Worm (Caenorhabditis elegans) whole organism, L1 larva: ENCODE data around the gene F17H10.4.

Experiments
- C16A3.4 ChIP-seq: fragments of 150-350 bp; optimal IDR thresholded peaks from 2 replicates; lab custom pipeline; 2014; ENCODE audit warnings: missing biosample characterization, missing genetic modification characterization
- aha-1 ChIP-seq: fragments of 150-350 bp; optimal IDR thresholded peaks from 2 replicates; lab custom pipeline; 2014; ENCODE audit warnings: missing biosample characterization, missing genetic modification characterization
- aly-2 ChIP-seq: fragments of 150-350 bp; optimal IDR thresholded peaks from 2 replicates; lab custom pipeline; 2014; ENCODE audit warnings: missing biosample characterization, missing genetic modification characterization
- ama-1 ChIP-seq: fragments of 150-350 bp; optimal IDR thresholded peaks from 2 replicates; lab custom pipeline; 2014
- ceh-8 ChIP-seq: fragments of 200-800 bp; sonication (Bioruptor generic); optimal IDR thresholded peaks from 2 replicates; lab custom pipeline; 2018; ENCODE audit warnings: mild to moderate bottlenecking, missing genetic modification characterization, moderate library complexity, missing compliant biosample characterization
- ceh-82 ChIP-seq, 3 experiments: fragments of 150-350 bp in 1 of 3; sonication (generic microtip) in 2 of 3; optimal IDR thresholded peaks; 2 replicates each; lab custom pipeline; 2014 to 2017; ENCODE audit warnings: missing biosample characterization in 3 of 3, missing genetic modification characterization in 3 of 3
- ceh-90 ChIP-seq: sonication (generic microtip); optimal IDR thresholded peaks from 2 replicates; lab custom pipeline; 2016; ENCODE audit warnings: missing genetic modification characterization, missing compliant biosample characterization
- efl-1 ChIP-seq, 4 experiments: fragments of 150-350 bp; optimal IDR thresholded peaks in 3 of 4; peaks in 1 of 4; 1 replicate in 1 of 4; 2 replicates in 3 of 4; lab custom pipeline; 2014; ENCODE audit warnings: missing biosample characterization in 2 of 4, missing genetic modification characterization in 2 of 4, missing genetic modification reagents in 2 of 4
- egl-13 ChIP-seq: sonication (generic microtip); optimal IDR thresholded peaks from 2 replicates; lab custom pipeline; 2016; ENCODE audit warnings: missing genotype, missing genetic modification reagents, missing genetic modification characterization, missing compliant biosample characterization
- elt-2 ChIP-seq: sonication (generic microtip); optimal IDR thresholded peaks from 2 replicates; lab custom pipeline; 2016; ENCODE audit warnings: missing genetic modification characterization, mild to moderate bottlenecking, inconsistent platforms, missing compliant biosample characterization, missing genetic modification reagents
- ets-5 ChIP-seq: fragments of 200-800 bp; sonication (Bioruptor generic); IDR thresholded peaks from 2 replicates; pipeline ENCODE4 v1.3.6; 2022; ENCODE audit warnings: missing genetic modification characterization, missing compliant biosample characterization
- fkh-8 ChIP-seq: sonication (generic microtip); optimal IDR thresholded peaks from 2 replicates; lab custom pipeline; 2016; ENCODE audit warnings: mild to moderate bottlenecking, missing genetic modification characterization, missing compliant biosample characterization
- grh-1 ChIP-seq: fragments of 200-800 bp; sonication (Bioruptor generic); IDR thresholded peaks from 2 replicates; pipeline ENCODE4 v1.3.6; 2022; ENCODE audit warnings: missing genetic modification reagents, missing genetic modification characterization, missing compliant biosample characterization
- hlh-17 ChIP-seq: fragments of 200-800 bp; sonication (Bioruptor generic); optimal IDR thresholded peaks from 2 replicates; lab custom pipeline; 2018; ENCODE audit warnings: missing genetic modification characterization, mild to moderate bottlenecking, missing compliant biosample characterization, moderate library complexity, borderline replicate concordance
- irx-1 ChIP-seq: sonication (generic microtip); optimal IDR thresholded peaks from 2 replicates; lab custom pipeline; 2016; ENCODE audit warnings: missing genetic modification characterization, missing compliant biosample characterization
- jun-1 ChIP-seq: fragments of 150-350 bp; optimal IDR thresholded peaks from 2 replicates; lab custom pipeline; 2014; ENCODE audit warnings: missing biosample characterization, missing genetic modification reagents, missing genetic modification characterization
- lin-14 ChIP-seq: fragments of 200-800 bp; sonication (Bioruptor generic); optimal IDR thresholded peaks from 2 replicates; lab custom pipeline; 2018; ENCODE audit warnings: mild to moderate bottlenecking, missing genetic modification characterization, moderate library complexity, missing compliant biosample characterization
- lin-15B ChIP-seq: fragments of 150-350 bp; sonication (generic microtip); optimal IDR thresholded peaks from 3 replicates; lab custom pipeline; 2014; ENCODE audit warnings: missing biosample characterization, missing genetic modification characterization
- lin-39 ChIP-seq: fragments of 150-350 bp; optimal IDR thresholded peaks from 2 replicates; lab custom pipeline; 2014; ENCODE audit warnings: missing biosample characterization, missing genetic modification reagents, missing genetic modification characterization
- lsy-2 ChIP-seq, 2 experiments: fragments of 150-350 bp; optimal IDR thresholded peaks; 2 replicates each; lab custom pipeline; 2014; ENCODE audit warnings: missing biosample characterization in 2 of 2, missing genetic modification characterization in 2 of 2
- mab-9 ChIP-seq: fragments of 200-800 bp; sonication (Bioruptor generic); IDR thresholded peaks from 2 replicates; pipeline ENCODE4 v1.3.6; 2022; ENCODE audit warnings: missing genetic modification reagents, missing genetic modification characterization, missing compliant biosample characterization
- mdl-1 ChIP-seq, 2 experiments: fragments of 150-350 bp; optimal IDR thresholded peaks; 2 replicates each; lab custom pipeline; 2014 to 2017; ENCODE audit warnings: missing biosample characterization in 2 of 2, missing genetic modification characterization in 2 of 2, inconsistent platforms in 1 of 2
- nhr-20 ChIP-seq: sonication (generic microtip); optimal IDR thresholded peaks from 2 replicates; lab custom pipeline; 2016; ENCODE audit warnings: mild to moderate bottlenecking, missing genetic modification characterization, missing compliant biosample characterization
- nhr-237 ChIP-seq: fragments of 150-350 bp; optimal IDR thresholded peaks from 2 replicates; lab custom pipeline; 2014; ENCODE audit warnings: missing biosample characterization, missing genetic modification characterization
- nhr-47 ChIP-seq: sonication (generic microtip); optimal IDR thresholded peaks from 2 replicates; lab custom pipeline; 2016; ENCODE audit warnings: mild to moderate bottlenecking, missing genetic modification characterization, moderate library complexity, missing compliant biosample characterization
- nhr-71 ChIP-seq: sonication (generic microtip); optimal IDR thresholded peaks from 2 replicates; lab custom pipeline; 2016; ENCODE audit warnings: mild to moderate bottlenecking, missing genetic modification characterization, moderate library complexity, missing compliant biosample characterization
- nhr-85 ChIP-seq: sonication (generic microtip); peaks from one replicate; lab custom pipeline; 2016; ENCODE audit warnings: missing genetic modification characterization, inconsistent platforms, missing compliant biosample characterization
- nhr-90 ChIP-seq: sonication (generic microtip); optimal IDR thresholded peaks from 2 replicates; lab custom pipeline; 2016; ENCODE audit warnings: mild to moderate bottlenecking, missing genetic modification characterization, missing compliant biosample characterization; ENCODE audit not compliant: poor library complexity
- pag-3 ChIP-seq: sonication (generic microtip); optimal IDR thresholded peaks from 2 replicates; lab custom pipeline; 2017; ENCODE audit warnings: missing genetic modification characterization, mild to moderate bottlenecking, missing compliant biosample characterization, antibody characterized with exemption, borderline replicate concordance; ENCODE audit not compliant: insufficient read depth
- rnt-1 ChIP-seq: sonication (generic microtip); optimal IDR thresholded peaks from 2 replicates; lab custom pipeline; 2016; ENCODE audit warnings: mild to moderate bottlenecking, missing genetic modification characterization, moderate library complexity, missing compliant biosample characterization
- skn-1 ChIP-seq: fragments of 150-350 bp; optimal IDR thresholded peaks from 2 replicates; lab custom pipeline; 2014; ENCODE audit warnings: missing biosample characterization, missing genetic modification characterization
- sup-37 ChIP-seq: fragments of 200-800 bp; sonication (Bioruptor generic); optimal IDR thresholded peaks from 2 replicates; lab custom pipeline; 2018; ENCODE audit warnings: mild to moderate bottlenecking, missing genetic modification characterization, missing compliant biosample characterization
- swsn-7 ChIP-seq: sonication (generic microtip); optimal IDR thresholded peaks from 2 replicates; lab custom pipeline; 2016; ENCODE audit warnings: missing genetic modification characterization, missing compliant biosample characterization
- tbx-2 ChIP-seq: sonication (generic microtip); optimal IDR thresholded peaks from 2 replicates; lab custom pipeline; 2016; ENCODE audit warnings: missing genetic modification characterization, missing compliant biosample characterization
- tlp-1 ChIP-seq: fragments of 150-350 bp; optimal IDR thresholded peaks from 2 replicates; lab custom pipeline; 2014; ENCODE audit warnings: missing biosample characterization, missing genetic modification characterization
- unc-30 ChIP-seq: sonication (generic microtip); optimal IDR thresholded peaks from 2 replicates; lab custom pipeline; 2017; ENCODE audit warnings: missing biosample characterization, missing genetic modification characterization
- unc-98 ChIP-seq: fragments of 200-800 bp; sonication (Bioruptor generic); IDR thresholded peaks from 2 replicates; pipeline ENCODE4 v1.3.6; 2022; ENCODE audit warnings: missing genetic modification characterization, missing compliant biosample characterization
- vab-15 ChIP-seq: sonication (generic microtip); optimal IDR thresholded peaks from 2 replicates; lab custom pipeline; 2017; ENCODE audit warnings: missing genotype, mild to moderate bottlenecking, missing genetic modification characterization, missing compliant biosample characterization
- ztf-11 ChIP-seq, 2 experiments: sonication (generic microtip); optimal IDR thresholded peaks; 2 replicates each; lab custom pipeline; 2016 to 2017; ENCODE audit warnings: missing genetic modification characterization in 2 of 2, missing biosample characterization in 1 of 2, missing compliant biosample characterization in 1 of 2
- ztf-4 ChIP-seq: fragments of 150-350 bp; optimal IDR thresholded peaks from 2 replicates; lab custom pipeline; 2014; ENCODE audit warnings: missing biosample characterization, missing genetic modification characterization

The F17H10.4 gene

DNA sequence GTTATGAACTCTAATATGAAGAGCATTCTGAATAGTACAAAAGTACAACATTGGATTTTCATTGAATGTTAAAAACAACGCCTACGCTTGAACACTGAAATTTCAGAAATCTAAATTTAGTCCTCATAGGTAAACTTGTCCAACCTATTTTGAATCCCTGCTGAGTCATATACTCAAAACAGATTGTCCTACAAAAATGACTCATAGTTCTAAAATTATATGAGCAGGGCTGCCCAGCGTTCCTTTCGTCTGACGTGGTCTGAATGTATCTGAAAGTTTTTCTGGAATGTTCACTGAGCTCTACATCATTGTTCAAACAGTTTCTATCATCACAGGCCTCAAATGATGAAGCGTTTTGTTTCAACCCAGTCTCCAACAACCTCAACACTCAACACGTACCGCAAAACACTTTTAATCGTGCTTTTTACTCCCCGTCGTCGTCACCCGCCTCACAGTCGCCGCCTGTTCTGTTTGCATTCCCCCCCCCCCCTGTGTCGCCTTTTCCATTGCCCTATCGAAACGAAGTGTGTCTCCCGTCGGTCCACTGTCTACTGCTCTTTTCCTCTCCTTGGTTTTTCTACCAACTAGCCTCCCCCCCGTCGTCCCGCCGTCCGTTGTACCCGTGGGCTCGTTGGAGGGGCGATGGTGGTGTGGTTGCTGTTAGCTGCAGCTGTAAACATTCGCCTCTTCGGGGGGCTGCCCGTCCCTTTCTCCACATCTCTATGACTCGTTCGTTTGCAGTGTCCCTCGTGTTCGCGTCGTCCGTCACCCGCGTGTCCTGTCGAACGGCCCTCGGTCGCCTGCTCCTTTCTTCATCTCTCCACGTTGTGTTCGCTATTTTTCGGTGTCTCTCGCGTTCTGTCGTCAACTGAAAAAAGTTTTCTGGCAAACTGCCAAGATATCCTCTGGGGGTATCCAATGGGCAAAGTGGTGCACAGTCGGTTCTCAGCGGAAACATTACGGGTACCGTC is 17.7 kb upstream of the F17H10.4 start:
- TF ChIP-seq lin-39 (tag; lab: Kevin White, UChicago) (no peak), unc-30 (tag; lab: Kevin White, UChicago) (no peak), tbx-2 (peak; percentile 34), tlp-1 (no peak), mab-9 (no peak), egl-13 (tag; lab: Kevin White, UChicago) (no peak), ceh-82 (tag; optimal IDR thresholded peaks at IDR 0.05; lab: Kevin White, UChicago) (peak in 1 of 3 experiments; percentile 20), jun-1 (tag; lab: Kevin White, UChicago) (peak; percentile 29), ceh-90 (no peak), sup-37 (peak; percentile 53), ets-5 (GFP tag; lab: Robert Waterston, UW) (no peak), unc-98 (GFP tag; lab: Robert Waterston, UW) (no peak), rnt-1 (tag; lab: Kevin White, UChicago) (peak; percentile 32), mdl-1 (tag; optimal IDR thresholded peaks at IDR 0.05; lab: Kevin White, UChicago) (peak in 1 of 2 experiments; percentile 27), skn-1 (tag; lab: Kevin White, UChicago) (peak; percentile 5), swsn-7 (tag; lab: Kevin White, UChicago) (peak; percentile 23), nhr-237 (no peak), ztf-11 (tag; optimal IDR thresholded peaks at IDR 0.05; lab: Kevin White, UChicago) (peak in 1 of 2 experiments; percentile 66), irx-1 (tag; lab: Kevin White, UChicago) (no peak), aha-1 (tag; lab: Kevin White, UChicago) (no peak), grh-1 (0 out of 2 replicates have a peak, but pooled peaks have one; percentile 4), C16A3.4 (tag; lab: Kevin White, UChicago) (no peak), nhr-85 (tag; lab: Kevin White, UChicago) (peak; percentile 83), nhr-90 (tag; lab: Kevin White, UChicago) (peak; percentile 26), lin-15B (tag; lab: Kevin White, UChicago) (no peak), nhr-20 (tag; lab: Kevin White, UChicago) (peak; percentile 42), lsy-2 (tag; optimal IDR thresholded peaks at IDR 0.05; lab: Kevin White, UChicago) (peak in 1 of 2 experiments; percentile 4), vab-15 (no peak), elt-2 (tag; lab: Kevin White, UChicago) (peak; percentile 58), lin-14 (GFP tag; lab: Kevin White, UChicago) (peak; percentile 84), nhr-47 (tag; lab: Kevin White, UChicago) (peak; percentile 1), fkh-8 (tag; lab: Kevin White, UChicago) (peak; percentile 37), nhr-71 (tag; lab: Kevin White, UChicago) (peak; percentile 57), ama-1 (lab: Kevin White, UChicago) (peak; percentile 66), aly-2 (peak; percentile 2), ceh-8 (peak; percentile 21), ztf-4 (tag; lab: Kevin White, UChicago) (peak; percentile 5), hlh-17 (GFP tag; lab: Kevin White, UChicago) (peak; percentile 45), efl-1 (optimal IDR thresholded peaks at IDR 0.05; lab: Kevin White, UChicago) (peak in 1 of 2 experiments; percentile 17), efl-1 (GFP tag; optimal IDR thresholded peaks at IDR 0.05 in 1 of 2; lab: Kevin White, UChicago) (peak in 1 of 2 experiments; percentile 85)

DNA sequence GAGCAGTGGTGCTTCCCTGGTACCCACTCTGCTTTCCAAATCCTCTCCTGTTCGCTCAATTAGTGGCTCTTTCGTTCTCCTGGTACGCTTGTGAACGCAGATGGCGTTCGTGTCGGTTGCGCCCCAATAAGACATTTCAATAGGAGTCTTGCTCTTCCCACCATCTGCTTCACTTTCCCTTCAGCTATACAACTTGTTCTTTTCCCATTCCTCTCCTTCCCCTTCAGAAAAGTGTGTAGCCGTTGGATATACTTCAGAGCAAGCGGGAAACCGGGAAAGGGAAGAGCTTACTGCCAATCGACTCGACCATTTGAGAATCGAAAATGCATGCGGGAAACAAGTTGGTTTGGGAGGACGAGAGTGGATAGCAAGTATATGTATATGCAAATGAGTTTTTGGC is 16.9 kb upstream of the F17H10.4 start:
- no peak for TF ChIP-seq efl-1 (optimal IDR thresholded peaks at IDR 0.05; lab: Kevin White, UChicago)
- peak in 1 of 2 experiments; percentile 70 for TF ChIP-seq efl-1 (GFP tag; optimal IDR thresholded peaks at IDR 0.05 in 1 of 2; lab: Kevin White, UChicago)
- no peak for TF ChIP-seq pag-3 (tag; lab: Kevin White, UChicago)
